Fruit fly (Drosophila melanogaster): Measurements from ENCODE around the gene Poc1.
A peak's percentile ranks its signal among the peaks of the same experiment; 100 is the strongest.

Gene Poc1

DNA sequence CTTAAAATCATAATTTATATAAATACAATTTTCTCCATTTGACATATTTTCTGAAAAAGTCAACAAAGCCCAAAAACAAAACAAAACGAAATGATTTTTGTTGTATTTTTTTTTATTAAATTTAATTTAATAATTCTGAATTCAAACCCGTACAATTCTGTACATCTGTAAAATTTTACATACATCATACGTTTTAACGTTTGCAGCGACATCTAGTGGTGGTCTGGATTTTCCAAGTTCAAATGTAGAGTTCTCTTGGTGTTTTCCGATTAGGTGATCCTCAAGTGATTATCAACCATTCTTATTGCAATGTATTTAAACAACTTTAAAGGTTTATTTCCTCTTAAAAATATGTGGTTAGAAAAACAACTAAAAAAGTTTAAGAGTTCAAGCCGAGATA is 21.2 kb upstream of the Poc1 start (continued):
- peak; percentile 29 for TF ChIP-seq sug (tag; optimal IDR thresholded peaks at IDR 0.05)
- TF ChIP-seq Sry-δ (GFP tag; optimal IDR thresholded peaks at IDR 0.05) = peak; percentile 7
- no peak for TF ChIP-seq CG15514 (GFP tag; optimal IDR thresholded peaks at IDR 0.05)
- TF ChIP-seq CG11093 (GFP tag; IDR thresholded peaks at IDR 0.05) = no peak
- TF ChIP-seq Hey (tag; optimal IDR thresholded peaks at IDR 0.05) = no peak
- no peak for TF ChIP-seq pb (GFP tag; optimal IDR thresholded peaks at IDR 0.05)
- no peak for TF ChIP-seq tio (GFP tag; optimal IDR thresholded peaks at IDR 0.05)
- TF ChIP-seq Nf-YC (tag; optimal IDR thresholded peaks at IDR 0.05) = peak; percentile 8
- peak; percentile 43 for TF ChIP-seq CG1602 (GFP tag; optimal IDR thresholded peaks at IDR 0.05)
- TF ChIP-seq CG4328 (GFP tag; optimal IDR thresholded peaks at IDR 0.05) = no peak
- TF ChIP-seq CG8359 (GFP tag; optimal IDR thresholded peaks at IDR 0.05; ENCODE audit: borderline replicate concordance) = no peak
- TF ChIP-seq CG10654 (GFP tag; optimal IDR thresholded peaks at IDR 0.05) = peak; percentile 33
- TF ChIP-seq CG18764 (GFP tag; optimal IDR thresholded peaks at IDR 0.05) = peak; percentile 15
- no peak for TF ChIP-seq stc (GFP tag; IDR thresholded peaks at IDR 0.05)
- peak; percentile 21 for TF ChIP-seq kay (GFP tag; optimal IDR thresholded peaks at IDR 0.05)
- peak; percentile 22; the same call in 1 of the 2 replicates for TF ChIP-seq CG32772 (GFP tag; IDR thresholded peaks at IDR 0.05)
- no peak for TF ChIP-seq sc (optimal IDR thresholded peaks at IDR 0.05)
- no peak for TF ChIP-seq sc (GFP tag; optimal IDR thresholded peaks at IDR 0.05)
- no peak for TF ChIP-seq Scr (GFP tag; IDR thresholded peaks at IDR 0.05; ENCODE audit: partially characterized antibody)
- TF ChIP-seq CG10321 (GFP tag; IDR thresholded peaks at IDR 0.05) = no peak
- no peak for TF ChIP-seq CG15073 (GFP tag; optimal IDR thresholded peaks at IDR 0.05)
- TF ChIP-seq ro (GFP tag; IDR thresholded peaks at IDR 0.05) = no peak
- no peak for TF ChIP-seq NK7.1 (GFP tag; optimal IDR thresholded peaks at IDR 0.05)
- no peak for TF ChIP-seq cg (GFP tag; optimal IDR thresholded peaks at IDR 0.05)
- TF ChIP-seq dpn (GFP tag; optimal IDR thresholded peaks at IDR 0.05) = peak; percentile 24 to 63
- no peak for TF ChIP-seq ewg (GFP tag; optimal IDR thresholded peaks at IDR 0.05)
- no peak for TF ChIP-seq fd96Cb (tag; optimal IDR thresholded peaks at IDR 0.05)
- TF ChIP-seq zen (tag; optimal IDR thresholded peaks at IDR 0.05) = peak; percentile 83
- TF ChIP-seq CG3726 (GFP tag; IDR thresholded peaks at IDR 0.05) = no peak
- no peak for TF ChIP-seq Opbp (GFP tag; IDR thresholded peaks at IDR 0.05; ENCODE audit: partially characterized antibody)
- TF ChIP-seq unpg (GFP tag; optimal IDR thresholded peaks at IDR 0.05) = peak; percentile 13
- peak; percentile 24 for TF ChIP-seq CG9876 (GFP tag; optimal IDR thresholded peaks at IDR 0.05)
- TF ChIP-seq CG8478 (optimal IDR thresholded peaks at IDR 0.05) = no peak
- no peak for TF ChIP-seq Side (GFP tag; optimal IDR thresholded peaks at IDR 0.05)
- no peak for TF ChIP-seq CG17568 (GFP tag; optimal IDR thresholded peaks at IDR 0.05)
- peak in 1 of 2 experiments; percentile 66 for TF ChIP-seq chif (GFP tag; optimal IDR thresholded peaks at IDR 0.05)
- TF ChIP-seq yki (optimal IDR thresholded peaks at IDR 0.05) = peak; percentile 19
- peak; percentile 72 for TF ChIP-seq Xbp1 (GFP tag; optimal IDR thresholded peaks at IDR 0.05)
- TF ChIP-seq ranshi (GFP tag; IDR thresholded peaks at IDR 0.05) = no peak
- peak; percentile 77 for TF ChIP-seq CG3995 (GFP tag; optimal IDR thresholded peaks at IDR 0.05)
- TF ChIP-seq Myb (GFP tag; optimal IDR thresholded peaks at IDR 0.05) = peak; percentile 2
- TF ChIP-seq hb (GFP tag; IDR thresholded peaks at IDR 0.05; ENCODE audit: partially characterized antibody) = no peak
- peak; percentile 19 for TF ChIP-seq dmrt11E (tag; optimal IDR thresholded peaks at IDR 0.05)
- TF ChIP-seq Elba2 (GFP tag; optimal IDR thresholded peaks at IDR 0.05) = peak; percentile 97
- peak; percentile 59; the same call in 1 of the 2 replicates for TF ChIP-seq CG32532 (GFP tag; IDR thresholded peaks at IDR 0.05)
- peak; percentile 39 for TF ChIP-seq Sox102F (GFP tag; optimal IDR thresholded peaks at IDR 0.05)
- 0 out of 4 replicates have a peak, but pooled peaks have one; percentile 31 for TF ChIP-seq chinmo (GFP tag; IDR thresholded peaks at IDR 0.05; ENCODE audit: partially characterized antibody)
- TF ChIP-seq NFAT (GFP tag; IDR thresholded peaks at IDR 0.05) = peak; percentile 38; the same call in 1 of the 2 replicates
- TF ChIP-seq CG1603 (tag; optimal IDR thresholded peaks at IDR 0.05) = peak; percentile 49
- no peak for TF ChIP-seq CG31224 (GFP tag; IDR thresholded peaks at IDR 0.05)
- TF ChIP-seq chm (GFP tag; IDR thresholded peaks at IDR 0.05) = no peak
- no peak for TF ChIP-seq run (tag; optimal IDR thresholded peaks at IDR 0.05)

Measured in whole organism, embryonic.